Worm (Caenorhabditis elegans) whole organism, L1 larva: ENCODE measurements around the gene rnh-1.1.

ENCODE experiments used
- aly-2 ChIP-seq: fragments of 150-350 bp; optimal IDR thresholded peaks from 2 replicates; lab custom pipeline; 2014; ENCODE audit warnings: missing biosample characterization, missing genetic modification characterization
- ces-1 ChIP-seq: fragments of 150-350 bp; optimal IDR thresholded peaks from 2 replicates; lab custom pipeline; 2014; ENCODE audit warnings: missing biosample characterization, missing genetic modification reagents, missing genetic modification characterization
- egl-27 ChIP-seq, 2 experiments: fragments of 150-350 bp in 1 of 2; sonication (generic microtip); optimal IDR thresholded peaks; 3 replicates each; lab custom pipeline; 2017 to 2018; ENCODE audit warnings: missing biosample characterization in 2 of 2, missing genetic modification characterization in 2 of 2, missing genetic modification reagents in 2 of 2
- fkh-10 ChIP-seq: sonication (generic microtip); optimal IDR thresholded peaks from 2 replicates; lab custom pipeline; 2017; ENCODE audit warnings: missing biosample characterization, missing genetic modification reagents, missing genetic modification characterization
- jun-1 ChIP-seq: fragments of 150-350 bp; optimal IDR thresholded peaks from 2 replicates; lab custom pipeline; 2014; ENCODE audit warnings: missing biosample characterization, missing genetic modification reagents, missing genetic modification characterization
- nhr-19 ChIP-seq: fragments of 200-800 bp; sonication (Bioruptor generic); conservative IDR thresholded peaks from 2 replicates; pipeline ENCODE4 v1.3.6; 2022; ENCODE audit warnings: missing genetic modification characterization, missing compliant biosample characterization
- nhr-28 ChIP-seq: fragments of 150-350 bp; optimal IDR thresholded peaks from 2 replicates; lab custom pipeline; 2014; ENCODE audit warnings: missing biosample characterization, missing genetic modification characterization
- nhr-76 ChIP-seq: sonication (generic microtip); optimal IDR thresholded peaks from 2 replicates; lab custom pipeline; 2017; ENCODE audit warnings: missing biosample characterization, missing genetic modification characterization
- pqm-1 ChIP-seq: sonication (generic microtip); optimal IDR thresholded peaks from 3 replicates; lab custom pipeline; 2017; ENCODE audit warnings: missing biosample characterization, missing genetic modification characterization

DNA sequence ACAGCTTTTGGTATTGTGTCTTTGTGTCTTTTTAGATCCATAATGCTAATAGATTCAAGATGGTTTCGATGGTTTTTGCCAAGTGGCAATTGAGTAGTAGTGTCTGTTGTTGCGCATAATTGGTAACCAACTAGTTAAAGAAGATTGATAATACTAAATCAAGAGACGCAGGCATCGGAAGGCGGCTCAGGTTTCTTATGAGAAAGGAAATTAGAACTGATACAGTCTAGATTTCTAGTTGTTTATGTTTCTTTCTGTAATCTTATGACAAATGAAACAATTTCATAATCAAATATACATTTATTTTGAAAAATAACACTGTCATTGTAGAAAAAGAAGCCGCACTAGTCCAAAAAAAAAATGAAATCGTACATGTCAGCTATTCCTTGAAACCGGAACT is 28.3 kb downstream of the rnh-1.1 start, which contains the start of gene ZK1290.10:
- no peak for TF ChIP-seq egl-27 (tag; optimal IDR thresholded peaks at IDR 0.05; lab: Kevin White, UChicago)
- TF ChIP-seq nhr-28 (tag; lab: Kevin White, UChicago): no peak
- TF ChIP-seq fkh-10 (GFP tag; lab: Kevin White, UChicago): no peak
- TF ChIP-seq jun-1 (tag; lab: Kevin White, UChicago): no peak
- TF ChIP-seq pqm-1 (tag; lab: Kevin White, UChicago): no peak
- TF ChIP-seq nhr-76 (tag; lab: Kevin White, UChicago): no peak
- TF ChIP-seq ces-1: no peak
- TF ChIP-seq aly-2 (tag; lab: Kevin White, UChicago): no peak
- no peak for TF ChIP-seq nhr-19
